Fruit fly (Drosophila melanogaster): Measurements from ENCODE around the gene mtd.

Gene mtd

dm6 chr3R:5327911-5328310, 22.3 kb downstream of the mtd start (continued):
- TF ChIP-seq exex (tag; optimal IDR thresholded peaks at IDR 0.05), result peak; percentile 42
- TF ChIP-seq CG9215 (GFP tag; IDR thresholded peaks at IDR 0.05), result no peak
- peak; percentile 85 for TF ChIP-seq fd102C (GFP tag; optimal IDR thresholded peaks at IDR 0.05)
- no peak for TF ChIP-seq CG34224 (GFP tag; IDR thresholded peaks at IDR 0.05; ENCODE audit: partially characterized antibody)
- TF ChIP-seq MESR4 (GFP tag; optimal IDR thresholded peaks at IDR 0.05), result no peak
- peak; percentile 61 for TF ChIP-seq dmrt11E (tag; optimal IDR thresholded peaks at IDR 0.05)
- no peak for TF ChIP-seq phol (tag; optimal IDR thresholded peaks at IDR 0.05)
- TF ChIP-seq dpn (GFP tag; optimal IDR thresholded peaks at IDR 0.05), result no peak
- TF ChIP-seq CG9727 (GFP tag; optimal IDR thresholded peaks at IDR 0.05), result peak; percentile 56
- no peak for TF ChIP-seq lov (optimal IDR thresholded peaks at IDR 0.05)
- no peak for TF ChIP-seq lov (GFP tag; IDR thresholded peaks at IDR 0.05)
- peak; percentile 16; the same call in 1 of the 2 replicates for TF ChIP-seq CG17328 (GFP tag; IDR thresholded peaks at IDR 0.05)
- TF ChIP-seq CG10366 (GFP tag; IDR thresholded peaks at IDR 0.05), result no peak
- no peak for TF ChIP-seq CrebB (tag; optimal IDR thresholded peaks at IDR 0.05)
- TF ChIP-seq jigr1 (GFP tag; IDR thresholded peaks at IDR 0.05), result no peak
- peak; percentile 10 for TF ChIP-seq CG1529 (GFP tag; optimal IDR thresholded peaks at IDR 0.05)
- peak; percentile 43 for TF ChIP-seq kni (GFP tag; optimal IDR thresholded peaks at IDR 0.05)
- no peak for TF ChIP-seq dati (GFP tag; IDR thresholded peaks at IDR 0.05)
- TF ChIP-seq CG11504 (tag; optimal IDR thresholded peaks at IDR 0.05), result peak; percentile 22
- peak; percentile 30 for TF ChIP-seq CG2875 (GFP tag; optimal IDR thresholded peaks at IDR 0.05)
- peak; percentile 37 for TF ChIP-seq ATbp (GFP tag; optimal IDR thresholded peaks at IDR 0.05)
- no peak for TF ChIP-seq CG43689 (GFP tag; IDR thresholded peaks at IDR 0.05)
- no peak for TF ChIP-seq stc (GFP tag; IDR thresholded peaks at IDR 0.05)
- TF ChIP-seq CG3065 (GFP tag; optimal IDR thresholded peaks at IDR 0.05), result no peak
- TF ChIP-seq ssp (GFP tag; IDR thresholded peaks at IDR 0.05), result no peak
- no peak for TF ChIP-seq Side (GFP tag; optimal IDR thresholded peaks at IDR 0.05)
- TF ChIP-seq CTCF (GFP tag; optimal IDR thresholded peaks at IDR 0.05), result no peak
- peak; percentile 78 for TF ChIP-seq CG15696 (tag; optimal IDR thresholded peaks at IDR 0.05)
- TF ChIP-seq CG7271 (tag; optimal IDR thresholded peaks at IDR 0.05), result peak; percentile 62
- peak; percentile 99 for TF ChIP-seq CG15479 (GFP tag; optimal IDR thresholded peaks at IDR 0.05)
- no peak for TF ChIP-seq CG5245 (GFP tag; optimal IDR thresholded peaks at IDR 0.05)
- TF ChIP-seq CG3995 (GFP tag; optimal IDR thresholded peaks at IDR 0.05), result no peak
- no peak for TF ChIP-seq Mad (GFP tag; optimal IDR thresholded peaks at IDR 0.05)
- TF ChIP-seq CG10431 (GFP tag; optimal IDR thresholded peaks at IDR 0.05), result no peak
- TF ChIP-seq CG7839 (tag; optimal IDR thresholded peaks at IDR 0.05), result no peak
- no peak for TF ChIP-seq CG31388 (GFP tag; optimal IDR thresholded peaks at IDR 0.05)
- TF ChIP-seq jing (GFP tag; optimal IDR thresholded peaks at IDR 0.05), result no peak
- TF ChIP-seq cas (GFP tag; IDR thresholded peaks at IDR 0.05), result no peak
- no peak for TF ChIP-seq Dbx (GFP tag; IDR thresholded peaks at IDR 0.05)
- TF ChIP-seq Xrp1 (GFP tag; IDR thresholded peaks at IDR 0.05), result peak; percentile 24; the same call in 1 of the 2 replicates
- no peak for TF ChIP-seq Hmx (GFP tag; optimal IDR thresholded peaks at IDR 0.05)
- peak; percentile 20 for TF ChIP-seq CG18262 (tag; optimal IDR thresholded peaks at IDR 0.05)
- TF ChIP-seq p53 (GFP tag; optimal IDR thresholded peaks at IDR 0.05), result no peak
- TF ChIP-seq kah (GFP tag; optimal IDR thresholded peaks at IDR 0.05), result no peak
- peak in 1 of 2 experiments; percentile 43 for TF ChIP-seq bsh (GFP tag; optimal IDR thresholded peaks at IDR 0.05)
- peak; percentile 89 for TF ChIP-seq sens (GFP tag)
- no peak for TF ChIP-seq insv (GFP tag; optimal IDR thresholded peaks at IDR 0.05)
- TF ChIP-seq CG1233 (GFP tag; optimal IDR thresholded peaks at IDR 0.05), result peak; percentile 23
- TF ChIP-seq CG7745 (tag; optimal IDR thresholded peaks at IDR 0.05), result peak; percentile 4
- peak; percentile 4 for TF ChIP-seq CG17568 (GFP tag; optimal IDR thresholded peaks at IDR 0.05)
- no peak for TF ChIP-seq eve (GFP tag; optimal IDR thresholded peaks at IDR 0.05)
- peak; percentile 39 for TF ChIP-seq Asciz (GFP tag; optimal IDR thresholded peaks at IDR 0.05)

Data from whole organism, embryonic.